Fruit fly (Drosophila melanogaster): ENCODE data around the gene CG4619.
A peak's percentile ranks its signal among the peaks of the same experiment; 100 is the strongest.

The CG4619 gene

dm6 chr2L:9945086-9945485 lies 6.4 kb downstream of the CG4619 start:
- TF ChIP-seq Hnf4 (GFP tag; optimal IDR thresholded peaks at IDR 0.05) = peak; percentile 39
- TF ChIP-seq lola (GFP tag; optimal IDR thresholded peaks at IDR 0.05) = no peak
- TF ChIP-seq Myc (optimal IDR thresholded peaks at IDR 0.05) = no peak
- no peak for TF ChIP-seq usp (GFP tag; optimal IDR thresholded peaks at IDR 0.05)

- TF ChIP-seq Hr83 (GFP tag; optimal IDR thresholded peaks at IDR 0.05; ENCODE audit: poor library complexity, severe bottlenecking) = peak; percentile 62
- TF ChIP-seq jim (GFP tag; optimal IDR thresholded peaks at IDR 0.05) = no peak
- peak; percentile 56 for TF ChIP-seq Vsx2 (GFP tag; optimal IDR thresholded peaks at IDR 0.05; ENCODE audit: partially characterized antibody)
- TF ChIP-seq tai (GFP tag; optimal IDR thresholded peaks at IDR 0.05) = no peak
- TF ChIP-seq HLH106 (tag; optimal IDR thresholded peaks at IDR 0.05) = no peak
- TF ChIP-seq Hnf4 (GFP tag; optimal IDR thresholded peaks at IDR 0.05) = no peak
- peak; percentile 75 for TF ChIP-seq Dif (GFP tag; optimal IDR thresholded peaks at IDR 0.05; ENCODE audit: partially characterized antibody)
- no peak for TF ChIP-seq ey (GFP tag; optimal IDR thresholded peaks at IDR 0.05)
Measured at dm6 chr2L:9946051-9946450, 7.4 kb downstream of the CG4619 start.

- TF ChIP-seq rgr (GFP tag; optimal IDR thresholded peaks at IDR 0.05) (peak; percentile 59), br (GFP tag; optimal IDR thresholded peaks at IDR 0.05) (peak; percentile 46), ey (GFP tag; optimal IDR thresholded peaks at IDR 0.05) (peak; percentile 19), psq (GFP tag; optimal IDR thresholded peaks at IDR 0.05) (no peak), Vsx2 (GFP tag; optimal IDR thresholded peaks at IDR 0.05; ENCODE audit: partially characterized antibody) (peak; percentile 47), Rel (GFP tag; optimal IDR thresholded peaks at IDR 0.05) (peak; percentile 76), Rel (tag; optimal IDR thresholded peaks at IDR 0.05) (peak; percentile 69), GATAd (GFP tag; optimal IDR thresholded peaks at IDR 0.05) (no peak), h (GFP tag; optimal IDR thresholded peaks at IDR 0.05) (peak; percentile 73), dmrt93B (GFP tag; optimal IDR thresholded peaks at IDR 0.05) (no peak), CG32264 (GFP tag; optimal IDR thresholded peaks at IDR 0.05) (no peak), Dfd (GFP tag; optimal IDR thresholded peaks at IDR 0.05) (no peak), CG9705 (GFP tag; optimal IDR thresholded peaks at IDR 0.05) (no peak), fru (GFP tag; optimal IDR thresholded peaks at IDR 0.05) (peak; percentile 52), Dif (GFP tag; optimal IDR thresholded peaks at IDR 0.05; ENCODE audit: partially characterized antibody) (peak; percentile 87), woc (GFP tag; optimal IDR thresholded peaks at IDR 0.05) (peak; percentile 17), Jra (GFP tag; optimal IDR thresholded peaks at IDR 0.05) (peak; percentile 25), Mio (GFP tag; optimal IDR thresholded peaks at IDR 0.05) (no peak), HLH106 (tag; optimal IDR thresholded peaks at IDR 0.05) (no peak), lola (GFP tag; optimal IDR thresholded peaks at IDR 0.05) (no peak), dl (GFP tag; optimal IDR thresholded peaks at IDR 0.05; ENCODE audit: insufficient read depth in 1 of 2, partially characterized antibody in 2 of 2) (peak; percentile 52 to 64), N (GFP tag; optimal IDR thresholded peaks at IDR 0.05) (no peak), OdsH (GFP tag; optimal IDR thresholded peaks at IDR 0.05) (peak; percentile 13), Abd-B (GFP tag; optimal IDR thresholded peaks at IDR 0.05) (no peak), brk (GFP tag; optimal IDR thresholded peaks at IDR 0.05) (peak; percentile 1), pan (optimal IDR thresholded peaks at IDR 0.05) (no peak), dsf (GFP tag; optimal IDR thresholded peaks at IDR 0.05; ENCODE audit: borderline replicate concordance) (no peak), Hr83 (GFP tag; optimal IDR thresholded peaks at IDR 0.05; ENCODE audit: poor library complexity, severe bottlenecking) (peak; percentile 94), Sp1 (GFP tag; optimal IDR thresholded peaks at IDR 0.05) (peak; percentile 36), Hr78 (GFP tag; optimal IDR thresholded peaks at IDR 0.05) (no peak), Myc (optimal IDR thresholded peaks at IDR 0.05) (no peak), foxo (GFP tag; optimal IDR thresholded peaks at IDR 0.05) (peak in 1 of 2 experiments; percentile 29), CrebA (GFP tag; optimal IDR thresholded peaks at IDR 0.05; ENCODE audit: borderline replicate concordance) (no peak), sage (GFP tag; optimal IDR thresholded peaks at IDR 0.05) (no peak), jim (GFP tag; optimal IDR thresholded peaks at IDR 0.05) (peak; percentile 34), Hnf4 (GFP tag; optimal IDR thresholded peaks at IDR 0.05) (peak; percentile 76), usp (GFP tag; optimal IDR thresholded peaks at IDR 0.05) (no peak), sv (GFP tag; optimal IDR thresholded peaks at IDR 0.05) (no peak), tai (GFP tag; optimal IDR thresholded peaks at IDR 0.05) (no peak)
Measured at dm6 chr2L:9947265-9947664, 8.6 kb downstream of the CG4619 start, which contains the start of gene CG5853. TSS of gene CG5853 (minus strand) at chr2L:9947648.

Data from whole organism, wandering third instar larva.